Fruit fly (Drosophila melanogaster): ENCODE data around the gene CG43924.

Gene CG43924

dm6 chr2L:15746600-15747393 is 35.9 kb upstream of the CG43924 start (continued):
- TF ChIP-seq CG18599 (GFP tag; optimal IDR thresholded peaks at IDR 0.05) (no peak), zen (tag; optimal IDR thresholded peaks at IDR 0.05) (peak; percentile 89), CG4282 (GFP tag; optimal IDR thresholded peaks at IDR 0.05) (no peak), croc (GFP tag; conservative IDR thresholded peaks at IDR 0.05) (peak; percentile 80), Dip2 (GFP tag; IDR thresholded peaks at IDR 0.05) (no peak), CG6854 (GFP tag; optimal IDR thresholded peaks at IDR 0.05) (peak; percentile 81), peb (GFP tag; IDR thresholded peaks at IDR 0.05) (peak; percentile 21; the same call in 1 of the 2 replicates), CG15011 (GFP tag; optimal IDR thresholded peaks at IDR 0.05) (peak; percentile 50), CG18476 (GFP tag; optimal IDR thresholded peaks at IDR 0.05) (peak; percentile 73), CG11723 (GFP tag; optimal IDR thresholded peaks at IDR 0.05) (peak; percentile 81), ash1 (GFP tag; optimal IDR thresholded peaks at IDR 0.05) (no peak), Tbp (GFP tag; optimal IDR thresholded peaks at IDR 0.05) (no peak), CG12104 (GFP tag; optimal IDR thresholded peaks at IDR 0.05) (peak; percentile 94), gsb (GFP tag; IDR thresholded peaks at IDR 0.05) (no peak), lab (GFP tag; optimal IDR thresholded peaks at IDR 0.05) (peak; percentile 88), Mrtf (GFP tag; IDR thresholded peaks at IDR 0.05) (peak; percentile 51; the same call in 1 of the 3 replicates), cad (GFP tag; optimal IDR thresholded peaks at IDR 0.05) (no peak), Blimp-1 (GFP tag; optimal IDR thresholded peaks at IDR 0.05) (peak; percentile 89), Drgx (GFP tag; IDR thresholded peaks at IDR 0.05) (peak; percentile 69), Elba2 (GFP tag; optimal IDR thresholded peaks at IDR 0.05) (no peak), grn (GFP tag; optimal IDR thresholded peaks at IDR 0.05) (no peak), Gsc (GFP tag; IDR thresholded peaks at IDR 0.05) (no peak), az2 (GFP tag; optimal IDR thresholded peaks at IDR 0.05) (peak; percentile 90), CoRest (tag; optimal IDR thresholded peaks at IDR 0.05) (peak; percentile 98), bowl (GFP tag; IDR thresholded peaks at IDR 0.05) (no peak), fu2 (GFP tag; optimal IDR thresholded peaks at IDR 0.05) (peak; percentile 4), Lhr (GFP tag; optimal IDR thresholded peaks at IDR 0.05) (peak; percentile 55), CG13296 (GFP tag; optimal IDR thresholded peaks at IDR 0.05) (peak; percentile 92), CG3726 (GFP tag; IDR thresholded peaks at IDR 0.05) (peak; percentile 65; the same call in 1 of the 3 replicates), CG18764 (GFP tag; optimal IDR thresholded peaks at IDR 0.05) (peak; percentile 77), mld (GFP tag; IDR thresholded peaks at IDR 0.05; ENCODE audit: partially characterized antibody) (no peak), chif (GFP tag; optimal IDR thresholded peaks at IDR 0.05) (peak in 1 of 2 experiments; percentile 32), repo (GFP tag; optimal IDR thresholded peaks at IDR 0.05) (no peak), Camta (GFP tag; optimal IDR thresholded peaks at IDR 0.05) (peak; percentile 42), Spps (tag; optimal IDR thresholded peaks at IDR 0.05) (peak; percentile 88), tgo (GFP tag; IDR thresholded peaks at IDR 0.05) (peak; percentile 85), ase (GFP tag; IDR thresholded peaks at IDR 0.05) (peak; percentile 78; the same call in 2 of the 3 replicates), Dfd (GFP tag; optimal IDR thresholded peaks at IDR 0.05) (no peak), CG4820 (GFP tag; optimal IDR thresholded peaks at IDR 0.05) (peak; percentile 89), CG17612 (GFP tag; IDR thresholded peaks at IDR 0.05) (no peak), disco-r (GFP tag; optimal IDR thresholded peaks at IDR 0.05) (no peak), H2.0 (GFP tag; IDR thresholded peaks at IDR 0.05) (peak; percentile 78), CG3163 (GFP tag; optimal IDR thresholded peaks at IDR 0.05) (no peak), trh (GFP tag; optimal IDR thresholded peaks at IDR 0.05) (peak; percentile 72), Antp (GFP tag; optimal IDR thresholded peaks at IDR 0.05) (peak; percentile 34), CG34224 (GFP tag; IDR thresholded peaks at IDR 0.05; ENCODE audit: partially characterized antibody) (no peak), tio (GFP tag; optimal IDR thresholded peaks at IDR 0.05) (peak; percentile 89), CG16779 (GFP tag; IDR thresholded peaks at IDR 0.05) (no peak), pan (optimal IDR thresholded peaks at IDR 0.05) (no peak), pan (GFP tag; optimal IDR thresholded peaks at IDR 0.05 in 1 of 2, IDR thresholded peaks at IDR 0.05 in 1 of 2) (peak in 1 of 2 experiments; percentile 78)

All from whole organism, embryonic.